Worm (Caenorhabditis elegans) whole organism, young adult: ENCODE measurements around the gene Y73B6BL.22.
A peak's percentile ranks its signal among the peaks of the same experiment; 100 is the strongest.

Experiments used
- B0035.1 ChIP-seq: sonication (generic microtip); optimal IDR thresholded peaks from 2 replicates; lab custom pipeline; 2016; ENCODE audit warnings: missing genetic modification characterization, mild to moderate bottlenecking, missing compliant biosample characterization, missing genotype, missing genetic modification reagents
- F33H1.4 ChIP-seq: fragments of 200-800 bp; sonication (Bioruptor generic); IDR thresholded peaks from 2 replicates; pipeline ENCODE4 v1.3.6; 2022; ENCODE audit warnings: missing genetic modification reagents, missing genetic modification characterization, missing compliant biosample characterization
- F39B2.1 ChIP-seq: fragments of 200-800 bp; sonication (Bioruptor generic); IDR thresholded peaks from 2 replicates; pipeline ENCODE4 v1.3.6; 2022; ENCODE audit warnings: missing genetic modification reagents, missing genetic modification characterization, missing compliant biosample characterization
- F57A8.1 ChIP-seq: fragments of 200-800 bp; sonication (Bioruptor generic); optimal IDR thresholded peaks from 2 replicates; lab custom pipeline; 2018; ENCODE audit warnings: mild to moderate bottlenecking, missing genetic modification characterization, moderate library complexity, missing compliant biosample characterization
- T07F8.4 ChIP-seq: sonication (generic microtip); optimal IDR thresholded peaks from 2 replicates; lab custom pipeline; 2016; ENCODE audit warnings: mild to moderate bottlenecking, missing genetic modification characterization, moderate library complexity, missing compliant biosample characterization
- ZK185.1 ChIP-seq: sonication (generic microtip); optimal IDR thresholded peaks from 2 replicates; lab custom pipeline; 2016; ENCODE audit warnings: mild to moderate bottlenecking, missing genetic modification characterization, missing compliant biosample characterization; ENCODE audit not compliant: poor library complexity, severe bottlenecking
- aptf-2 ChIP-seq: fragments of 200-800 bp; sonication (Bioruptor generic); conservative IDR thresholded peaks from 2 replicates; pipeline ENCODE4 v1.3.6; 2022; ENCODE audit warnings: missing genetic modification reagents, missing genetic modification characterization, missing compliant biosample characterization
- athp-1 ChIP-seq: sonication (generic microtip); optimal IDR thresholded peaks from 2 replicates; lab custom pipeline; 2017; ENCODE audit warnings: mild to moderate bottlenecking, missing genetic modification characterization, missing compliant biosample characterization
- attf-5 ChIP-seq: fragments of 200-800 bp; sonication (Bioruptor generic); optimal IDR thresholded peaks from 2 replicates; lab custom pipeline; 2018; ENCODE audit warnings: mild to moderate bottlenecking, missing genetic modification characterization, missing compliant biosample characterization
- bed-1 ChIP-seq: fragments of 200-800 bp; sonication (Bioruptor generic); IDR thresholded peaks from 2 replicates; pipeline ENCODE4 v1.3.6; 2022; ENCODE audit warnings: missing genetic modification reagents, missing genetic modification characterization, missing compliant biosample characterization
- bed-2 ChIP-seq: fragments of 200-800 bp; sonication (Bioruptor generic); IDR thresholded peaks from 2 replicates; pipeline ENCODE4 v1.3.6; 2022; ENCODE audit warnings: missing genetic modification reagents, missing genetic modification characterization, missing compliant biosample characterization
- ccch-3 ChIP-seq: fragments of 200-800 bp; sonication (Bioruptor generic); optimal IDR thresholded peaks from 2 replicates; lab custom pipeline; 2018; ENCODE audit warnings: mild to moderate bottlenecking, missing genetic modification characterization, missing compliant biosample characterization
- cebp-1 ChIP-seq, 2 experiments: fragments of 200-800 bp in 1 of 2; sonication (Bioruptor generic) in 1 of 2; sonication (generic microtip) in 1 of 2; IDR thresholded peaks in 1 of 2; optimal IDR thresholded peaks in 1 of 2; 2 replicates each; pipeline versions ENCODE4 v1.3.6 to Lab custom; 2017 to 2022; ENCODE audit warnings: missing compliant biosample characterization in 2 of 2, missing genetic modification characterization in 2 of 2, mild to moderate bottlenecking in 1 of 2, missing genetic modification reagents in 1 of 2, moderate library complexity in 1 of 2
- cebp-2 ChIP-seq: fragments of 200-800 bp; sonication (Bioruptor generic); IDR thresholded peaks from 2 replicates; pipeline ENCODE4 v1.3.6; 2022; ENCODE audit warnings: missing genetic modification characterization, missing compliant biosample characterization
- ceh-27 ChIP-seq: fragments of 200-800 bp; sonication (Bioruptor generic); optimal IDR thresholded peaks from 2 replicates; lab custom pipeline; 2018; ENCODE audit warnings: mild to moderate bottlenecking, missing genetic modification characterization, moderate library complexity, missing compliant biosample characterization
- ceh-58 ChIP-seq: fragments of 200-800 bp; sonication (Bioruptor generic); IDR thresholded peaks from 2 replicates; pipeline ENCODE4 v1.3.6; 2022; ENCODE audit warnings: missing genetic modification characterization, missing compliant biosample characterization
- dox-1 ChIP-seq: fragments of 200-800 bp; sonication (Bioruptor generic); IDR thresholded peaks from 2 replicates; pipeline ENCODE4 v1.3.6; 2022; ENCODE audit warnings: missing genetic modification reagents, missing genetic modification characterization, missing compliant biosample characterization
- efl-1 ChIP-seq: fragments of 150-350 bp; optimal IDR thresholded peaks from 2 replicates; lab custom pipeline; 2014; ENCODE audit warnings: missing biosample characterization, missing genetic modification reagents, missing genetic modification characterization
- egl-18 ChIP-seq: fragments of 200-800 bp; sonication (Bioruptor generic); IDR thresholded peaks from 2 replicates; pipeline ENCODE4 v1.3.6; 2022; ENCODE audit warnings: missing genetic modification reagents, missing genetic modification characterization, missing compliant biosample characterization
- hmg-1.2 ChIP-seq: fragments of 200-800 bp; sonication (Bioruptor generic); IDR thresholded peaks from 2 replicates; pipeline ENCODE4 v1.3.6; 2022; ENCODE audit warnings: missing genetic modification reagents, missing genetic modification characterization, missing compliant biosample characterization
- lin-40 ChIP-seq: sonication (generic microtip); optimal IDR thresholded peaks from 2 replicates; lab custom pipeline; 2016; ENCODE audit warnings: missing genetic modification characterization, mild to moderate bottlenecking, missing compliant biosample characterization, missing genotype, missing genetic modification reagents
- madf-6 ChIP-seq: fragments of 200-800 bp; sonication (Bioruptor generic); IDR thresholded peaks from 2 replicates; pipeline ENCODE4 v1.3.6; 2022; ENCODE audit warnings: missing genetic modification reagents, missing genetic modification characterization, missing compliant biosample characterization
- nfya-1 ChIP-seq: sonication (generic microtip); optimal IDR thresholded peaks from 2 replicates; lab custom pipeline; 2017; ENCODE audit warnings: antibody characterized with exemption, missing compliant biosample characterization, missing genetic modification characterization, borderline replicate concordance; ENCODE audit not compliant: insufficient read depth
- nfya-2 ChIP-seq: fragments of 200-800 bp; sonication (Bioruptor generic); IDR thresholded peaks from 2 replicates; pipeline ENCODE4 v1.3.6; 2022; ENCODE audit warnings: missing genetic modification reagents, missing genetic modification characterization, missing compliant biosample characterization
- nhr-80 ChIP-seq: sonication (generic microtip); optimal IDR thresholded peaks from 2 replicates; lab custom pipeline; 2016; ENCODE audit warnings: missing genetic modification characterization, missing compliant biosample characterization
- pbrm-1 ChIP-seq: fragments of 200-800 bp; sonication (Bioruptor generic); IDR thresholded peaks from 2 replicates; pipeline ENCODE4 v1.3.6; 2022; ENCODE audit warnings: missing genetic modification reagents, missing genetic modification characterization, missing compliant biosample characterization
- sea-2 ChIP-seq: fragments of 200-800 bp; sonication (Bioruptor generic); IDR thresholded peaks from 2 replicates; pipeline ENCODE4 v1.3.6; 2022; ENCODE audit warnings: missing genetic modification characterization, missing compliant biosample characterization
- snpc-1.3 ChIP-seq: sonication (generic microtip); optimal IDR thresholded peaks from 2 replicates; lab custom pipeline; 2017; ENCODE audit warnings: missing genetic modification characterization, mild to moderate bottlenecking, missing compliant biosample characterization, antibody characterized with exemption, moderate library complexity, missing genotype, missing genetic modification reagents; ENCODE audit not compliant: insufficient read depth
- snpc-4 ChIP-seq, 5 experiments: fragments of 150-350 bp in 1 of 5; sonication (generic microtip) in 4 of 5; optimal IDR thresholded peaks; 2 replicates each; lab custom pipeline; 2014 to 2018; ENCODE audit warnings: missing genetic modification characterization in 5 of 5, missing biosample characterization in 3 of 5, antibody characterized with exemption in 2 of 5, mild to moderate bottlenecking in 2 of 5, missing compliant biosample characterization in 2 of 5, missing genotype in 2 of 5, moderate library complexity in 2 of 5, missing genetic modification reagents in 1 of 5
- tlf-1 ChIP-seq: fragments of 200-800 bp; sonication (Bioruptor generic); optimal IDR thresholded peaks from 2 replicates; lab custom pipeline; 2018; ENCODE audit warnings: mild to moderate bottlenecking, missing genetic modification characterization, missing compliant biosample characterization
- unc-130 ChIP-seq: sonication (generic microtip); optimal IDR thresholded peaks from 2 replicates; lab custom pipeline; 2016; ENCODE audit warnings: missing genetic modification reagents, missing genetic modification characterization, missing compliant biosample characterization
- unc-62 ChIP-seq: fragments of 150-350 bp; optimal IDR thresholded peaks from 2 replicates; lab custom pipeline; 2014; ENCODE audit warnings: missing biosample characterization, missing genetic modification reagents, missing genetic modification characterization
- ztf-18 ChIP-seq: sonication (generic microtip); optimal IDR thresholded peaks from 2 replicates; lab custom pipeline; 2016; ENCODE audit warnings: missing genotype, mild to moderate bottlenecking, missing genetic modification characterization, missing compliant biosample characterization
- ztf-26 ChIP-seq: sonication (generic microtip); optimal IDR thresholded peaks from 2 replicates; lab custom pipeline; 2017; ENCODE audit warnings: missing genetic modification characterization, missing compliant biosample characterization
- ztf-28 ChIP-seq: fragments of 200-800 bp; sonication (Bioruptor generic); IDR thresholded peaks from 2 replicates; pipeline ENCODE4 v1.3.6; 2022; ENCODE audit warnings: missing genetic modification reagents, missing genetic modification characterization, missing compliant biosample characterization
- ztf-6 ChIP-seq: fragments of 200-800 bp; sonication (Bioruptor generic); IDR thresholded peaks from 2 replicates; pipeline ENCODE4 v1.3.6; 2022; ENCODE audit warnings: missing genetic modification reagents, missing genetic modification characterization, missing compliant biosample characterization

Y73B6BL.22 gene

ce11 chrIV:6443018-6443417 is 26.6 kb upstream of the Y73B6BL.22 start:
- TF ChIP-seq aptf-2 (no peak), ccch-3 (no peak), ztf-26 (no peak), nhr-80 (tag; lab: Kevin White, UChicago) (peak; percentile 1), snpc-1.3 (tag; lab: Kevin White, UChicago) (no peak)
- TF ChIP-seq, all 124 proteins: peak for 1

- 0 out of 2 replicates have a peak, but pooled peaks have one; percentile 35 for TF ChIP-seq pbrm-1
- peak; percentile 82 for TF ChIP-seq nhr-80 (tag; lab: Kevin White, UChicago)
- peak; percentile 86 for TF ChIP-seq hmg-1.2 (GFP tag; lab: Robert Waterston, UW)
- TF ChIP-seq cebp-1 (GFP tag; IDR thresholded peaks at IDR 0.05; lab: Robert Waterston, UW), result peak; percentile 55; the same call in 1 of the 2 replicates
- TF ChIP-seq cebp-1 (tag; optimal IDR thresholded peaks at IDR 0.05; lab: Kevin White, UChicago), result peak; percentile 81
- no peak for TF ChIP-seq F57A8.1 (GFP tag; lab: Kevin White, UChicago)
- no peak for TF ChIP-seq snpc-4 (GFP tag; optimal IDR thresholded peaks at IDR 0.05; lab: Kevin White, UChicago)
- peak in 2 of 4 experiments; percentile 8 to 32 for TF ChIP-seq snpc-4 (tag; optimal IDR thresholded peaks at IDR 0.05; lab: Kevin White, UChicago)
Measured at ce11 chrIV:6442016-6442618, 25.7 kb upstream of the Y73B6BL.22 start.

ce11 chrIV:6441601-6442000 is 25.1 kb upstream of the Y73B6BL.22 start, which contains the start of gene Y73B6BL.31:
Y73B6BL.31 (plus strand) TSS chrIV:6441901.
- TF ChIP-seq sea-2 (no peak), athp-1 (tag; lab: Kevin White, UChicago) (no peak), nfya-2 (GFP tag; lab: Robert Waterston, UW) (no peak), ceh-58 (GFP tag; lab: Robert Waterston, UW) (no peak), tlf-1 (GFP tag; lab: Kevin White, UChicago) (no peak), ztf-18 (tag; lab: Kevin White, UChicago) (no peak), ztf-28 (GFP tag; lab: Robert Waterston, UW) (no peak), B0035.1 (tag; lab: Kevin White, UChicago) (no peak), aptf-2 (no peak), ztf-6 (GFP tag; lab: Robert Waterston, UW) (no peak), cebp-2 (GFP tag; lab: Robert Waterston, UW) (no peak), unc-130 (GFP tag; lab: Kevin White, UChicago) (no peak), nfya-1 (tag; lab: Kevin White, UChicago) (no peak)

DNA sequence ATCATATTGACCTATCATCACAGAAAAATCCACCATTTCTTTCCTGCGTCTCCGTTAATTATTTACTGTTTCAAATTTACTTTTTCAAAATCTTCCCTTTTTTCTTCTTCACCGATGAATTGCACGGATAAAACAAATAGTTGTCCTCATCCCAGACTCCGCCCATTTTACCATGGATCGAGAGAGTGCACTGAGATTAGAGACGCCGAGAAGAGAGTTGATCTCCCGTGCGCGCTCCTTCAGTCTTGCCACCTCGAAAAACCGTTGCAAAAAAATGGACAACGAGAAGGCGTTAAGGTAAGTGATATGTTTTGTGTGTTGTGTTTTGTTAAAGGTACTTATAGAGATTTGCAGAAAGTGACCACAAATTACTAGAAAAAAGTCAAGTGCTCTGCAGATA is 21.6 kb upstream of the Y73B6BL.22 start, which contains the start of gene dlc-5:
dlc-5 (plus strand) TSS at position 154 of the 400 bp plus-strand sequence.
- TF ChIP-seq cebp-2 (GFP tag; lab: Robert Waterston, UW) (no peak), ZK185.1 (tag; lab: Kevin White, UChicago) (no peak), madf-6 (no peak), egl-18 (no peak), bed-2 (no peak), nfya-2 (GFP tag; lab: Robert Waterston, UW) (no peak)
- TF ChIP-seq, all 124 proteins: peak for 0

- peak; percentile 55 for TF ChIP-seq nhr-80 (tag; lab: Kevin White, UChicago)
- no peak for TF ChIP-seq lin-40
Measured at ce11 chrIV:6433424-6433823, 17.0 kb upstream of the Y73B6BL.22 start.

DNA sequence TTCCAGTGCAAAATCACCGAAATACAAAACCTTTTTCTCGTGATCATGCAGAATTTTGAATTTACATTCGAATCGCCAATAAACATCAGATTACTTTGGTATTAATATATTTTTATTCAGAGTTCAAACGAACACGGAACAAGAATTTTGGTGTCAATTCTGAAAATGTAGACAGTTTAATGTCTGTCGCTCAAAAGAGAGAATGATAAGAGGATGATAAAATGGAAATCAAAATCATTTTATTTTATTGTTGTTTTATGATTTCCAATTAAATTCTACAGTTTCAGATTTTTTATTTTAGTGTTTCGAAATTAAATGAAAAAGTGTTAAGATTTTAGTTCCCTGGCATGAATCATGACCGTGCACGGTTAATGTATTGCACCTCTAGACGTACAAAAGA is 15.9 kb upstream of the Y73B6BL.22 start:
- TF ChIP-seq lin-40 (no peak), attf-5 (GFP tag; lab: Kevin White, UChicago) (no peak), ztf-26 (no peak), dox-1 (GFP tag; lab: Robert Waterston, UW) (no peak), bed-1 (GFP tag; lab: Robert Waterston, UW) (no peak), ceh-27 (GFP tag; lab: Kevin White, UChicago) (no peak), nhr-80 (tag; lab: Kevin White, UChicago) (peak; percentile 61), nfya-2 (GFP tag; lab: Robert Waterston, UW) (no peak), unc-62 (GFP tag; lab: Kevin White, UChicago) (peak; percentile 25), F33H1.4 (no peak), F39B2.1 (GFP tag; lab: Robert Waterston, UW) (no peak), efl-1 (no peak), T07F8.4 (tag; lab: Kevin White, UChicago) (no peak), unc-130 (GFP tag; lab: Kevin White, UChicago) (no peak)
- TF ChIP-seq, all 124 proteins: peak for 2
